Worm (Caenorhabditis elegans) whole organism, L3 larva: ENCODE results near the gene nep-21.
"Not testable (repeated sequence)": the region's sequence is repeated elsewhere in the genome, so short reads cannot be mapped to it uniquely, and the experiment has no call there.

Experiments used
- R02D3.7 ChIP-seq: fragments of 150-350 bp; optimal IDR thresholded peaks from 2 replicates; lab custom pipeline; 2014; ENCODE audit warnings: missing biosample characterization, missing genetic modification characterization
- ZK546.5 ChIP-seq: sonication (generic microtip); optimal IDR thresholded peaks from 2 replicates; lab custom pipeline; 2017; ENCODE audit warnings: missing biosample characterization, missing genetic modification characterization
- aly-2 ChIP-seq: fragments of 150-350 bp; optimal IDR thresholded peaks from 2 replicates; lab custom pipeline; 2014; ENCODE audit warnings: missing biosample characterization, missing genetic modification characterization
- ama-1 ChIP-seq: fragments of 150-350 bp; optimal IDR thresholded peaks from 2 replicates; lab custom pipeline; 2018
- ceh-16 ChIP-seq: sonication (generic microtip); optimal IDR thresholded peaks from 2 replicates; lab custom pipeline; 2017; ENCODE audit warnings: missing biosample characterization, missing genetic modification characterization
- ceh-82 ChIP-seq: fragments of 150-350 bp; optimal IDR thresholded peaks from 2 replicates; lab custom pipeline; 2014; ENCODE audit warnings: missing biosample characterization, missing genetic modification characterization
- ceh-9 ChIP-seq: sonication (generic microtip); optimal IDR thresholded peaks from 2 replicates; lab custom pipeline; 2018; ENCODE audit warnings: missing biosample characterization, missing genetic modification characterization
- egl-27 ChIP-seq: sonication (generic microtip); optimal IDR thresholded peaks from 4 replicates; lab custom pipeline; 2017; ENCODE audit warnings: missing biosample characterization, missing genetic modification reagents, missing genetic modification characterization
- egl-5 ChIP-seq: fragments of 150-350 bp; optimal IDR thresholded peaks from 2 replicates; lab custom pipeline; 2017; ENCODE audit warnings: missing biosample characterization, missing genetic modification reagents, missing genetic modification characterization, inconsistent platforms
- elt-1 ChIP-seq: fragments of 150-350 bp; optimal IDR thresholded peaks from 2 replicates; lab custom pipeline; 2014; ENCODE audit warnings: missing biosample characterization, missing genetic modification characterization
- elt-2 ChIP-seq: sonication (generic microtip); optimal IDR thresholded peaks from 2 replicates; lab custom pipeline; 2016; ENCODE audit warnings: missing genetic modification reagents, mild to moderate bottlenecking, missing genetic modification characterization, missing compliant biosample characterization
- elt-3 ChIP-seq, 3 experiments: fragments of 150-350 bp in 1 of 3; sonication (generic microtip) in 2 of 3; optimal IDR thresholded peaks; 2 replicates in 2 of 3; 4 replicates in 1 of 3; lab custom pipeline; 2014 to 2017; ENCODE audit warnings: missing biosample characterization in 3 of 3, missing genetic modification characterization in 3 of 3
- eor-1 ChIP-seq, 2 experiments: fragments of 150-350 bp; optimal IDR thresholded peaks; 2 replicates each; lab custom pipeline; 2014 to 2018; ENCODE audit warnings: missing biosample characterization in 2 of 2, missing genetic modification characterization in 2 of 2
- fkh-10 ChIP-seq: sonication (generic microtip); optimal IDR thresholded peaks from 2 replicates; lab custom pipeline; 2017; ENCODE audit warnings: missing biosample characterization, missing genetic modification reagents, missing genetic modification characterization
- hmg-11 ChIP-seq: sonication (generic microtip); optimal IDR thresholded peaks from 2 replicates; lab custom pipeline; 2016; ENCODE audit warnings: missing genetic modification characterization, missing compliant biosample characterization
- lin-15B ChIP-seq: fragments of 150-350 bp; optimal IDR thresholded peaks from 2 replicates; lab custom pipeline; 2014; ENCODE audit warnings: missing biosample characterization, missing genetic modification characterization
- lin-39 ChIP-seq: fragments of 150-350 bp; optimal IDR thresholded peaks from 2 replicates; lab custom pipeline; 2018; ENCODE audit warnings: missing biosample characterization, missing genetic modification reagents, missing genetic modification characterization
- nfya-1 ChIP-seq: sonication (generic microtip); optimal IDR thresholded peaks from 2 replicates; lab custom pipeline; 2017; ENCODE audit warnings: missing genetic modification characterization, mild to moderate bottlenecking, missing compliant biosample characterization, antibody characterized with exemption, moderate library complexity; ENCODE audit not compliant: insufficient read depth
- nhr-11 ChIP-seq: fragments of 150-350 bp; optimal IDR thresholded peaks from 2 replicates; lab custom pipeline; 2014; ENCODE audit warnings: missing biosample characterization, missing genetic modification characterization
- nhr-23 ChIP-seq: fragments of 150-350 bp; optimal IDR thresholded peaks from 2 replicates; lab custom pipeline; 2014; ENCODE audit warnings: missing biosample characterization, missing genetic modification reagents, missing genetic modification characterization
- nhr-237 ChIP-seq: fragments of 150-350 bp; optimal IDR thresholded peaks from 2 replicates; lab custom pipeline; 2014; ENCODE audit warnings: missing biosample characterization, missing genetic modification characterization
- nhr-25 ChIP-seq: sonication (generic microtip); optimal IDR thresholded peaks from 2 replicates; lab custom pipeline; 2017; ENCODE audit warnings: missing biosample characterization, missing genetic modification characterization
- nhr-28 ChIP-seq: fragments of 150-350 bp; optimal IDR thresholded peaks from 2 replicates; lab custom pipeline; 2014; ENCODE audit warnings: missing biosample characterization, missing genetic modification characterization
- nhr-43 ChIP-seq: sonication (generic microtip); optimal IDR thresholded peaks from 2 replicates; lab custom pipeline; 2016; ENCODE audit warnings: mild to moderate bottlenecking, missing genetic modification characterization, missing compliant biosample characterization; ENCODE audit not compliant: poor library complexity, severe bottlenecking
- nhr-67 ChIP-seq: fragments of 150-350 bp; optimal IDR thresholded peaks from 2 replicates; lab custom pipeline; 2014; ENCODE audit warnings: missing biosample characterization, missing genetic modification characterization
- nhr-76 ChIP-seq: fragments of 150-350 bp; sonication (generic microtip); optimal IDR thresholded peaks from 5 replicates; lab custom pipeline; 2014; ENCODE audit warnings: missing biosample characterization, missing genetic modification characterization
- nhr-77 ChIP-seq: fragments of 150-350 bp; optimal IDR thresholded peaks from 2 replicates; lab custom pipeline; 2014; ENCODE audit warnings: missing biosample characterization, missing genetic modification characterization
- pha-4 ChIP-seq: fragments of 150-350 bp; optimal IDR thresholded peaks from 2 replicates; lab custom pipeline; 2014; ENCODE audit warnings: missing biosample characterization, missing genetic modification reagents, missing genetic modification characterization
- pqm-1 ChIP-seq: fragments of 150-350 bp; optimal IDR thresholded peaks from 2 replicates; lab custom pipeline; 2017; ENCODE audit warnings: missing biosample characterization, missing genetic modification characterization, inconsistent platforms
- skn-1 ChIP-seq: fragments of 150-350 bp; optimal IDR thresholded peaks from 2 replicates; lab custom pipeline; 2014; ENCODE audit warnings: missing biosample characterization, missing genetic modification characterization
- snpc-4 ChIP-seq: fragments of 150-350 bp; optimal IDR thresholded peaks from 2 replicates; lab custom pipeline; 2014; ENCODE audit warnings: missing biosample characterization, missing genetic modification characterization
- ztf-11 ChIP-seq: fragments of 150-350 bp; optimal IDR thresholded peaks from 2 replicates; lab custom pipeline; 2014; ENCODE audit warnings: missing biosample characterization, missing genetic modification characterization

nep-21 gene

ce11 chrV:14226373-14226772 lies at the start of gene nep-21:
Gene nep-21 (minus strand): TSS chrV:14226473.
- no peak for TF ChIP-seq elt-2 (tag; lab: Kevin White, UChicago)
- TF ChIP-seq, all 47 proteins: peak for 0

ce11 chrV:14274268-14274667 lies 48.0 kb upstream of the nep-21 start, which contains the start of gene F40G12.7:
Gene F40G12.7 (plus strand): TSS chrV:14274568.
- not testable (repeated sequence) for TF ChIP-seq lin-15B (tag; lab: Kevin White, UChicago); elt-1; nhr-43 (tag; lab: Kevin White, UChicago)

- TF ChIP-seq ceh-82 (tag; lab: Kevin White, UChicago) (no peak), nhr-77 (no peak), pqm-1 (no peak)
Measured at ce11 chrV:14273019-14273418, 46.7 kb upstream of the nep-21 start, which contains the start of gene F40G12.6. Gene F40G12.6 (minus strand): TSS chrV:14273119.

- TF ChIP-seq ceh-82 (tag; lab: Kevin White, UChicago) (no peak), nhr-76 (tag; lab: Kevin White, UChicago) (no peak), aly-2 (tag; lab: Kevin White, UChicago) (no peak), ZK546.5 (tag; lab: Kevin White, UChicago) (no peak), fkh-10 (no peak), ama-1 (lab: Kevin White, UChicago) (no peak), ztf-11 (no peak), egl-27 (no peak), nhr-77 (no peak), nhr-25 (tag; lab: Kevin White, UChicago) (no peak), nhr-237 (tag; lab: Kevin White, UChicago) (no peak), skn-1 (tag; lab: Kevin White, UChicago) (no peak)
Measured at ce11 chrV:14270729-14271128, 44.5 kb upstream of the nep-21 start, which contains the start of gene F40G12.5. Gene F40G12.5 (minus strand): TSS chrV:14270829.

- TF ChIP-seq elt-3 (tag; optimal IDR thresholded peaks at IDR 0.05; lab: Kevin White, UChicago): no peak
- TF ChIP-seq ceh-9 (tag; lab: Kevin White, UChicago): no peak
- TF ChIP-seq nhr-11: no peak
- no peak for TF ChIP-seq egl-5 (tag; lab: Kevin White, UChicago)
- TF ChIP-seq snpc-4 (tag; lab: Kevin White, UChicago): no peak
- no peak for TF ChIP-seq nhr-28 (tag; lab: Kevin White, UChicago)
- no peak for TF ChIP-seq fkh-10
- no peak for TF ChIP-seq R02D3.7 (tag; lab: Kevin White, UChicago)
- no peak for TF ChIP-seq lin-15B (tag; lab: Kevin White, UChicago)
Measured at ce11 chrV:14268616-14269015, 42.3 kb upstream of the nep-21 start, which contains the start of gene F40G12.4. Gene F40G12.4 (minus strand): TSS chrV:14268716.

- TF ChIP-seq lin-39 (tag; lab: Kevin White, UChicago) (no peak), snpc-4 (tag; lab: Kevin White, UChicago) (peak; percentile 1)
Measured at ce11 chrV:14267326-14267942, 41.2 kb upstream of the nep-21 start.

- TF ChIP-seq elt-2 (tag; lab: Kevin White, UChicago) (no peak), lin-39 (tag; lab: Kevin White, UChicago) (no peak), nhr-67 (no peak), ceh-16 (no peak), hmg-11 (tag; lab: Kevin White, UChicago) (no peak), nhr-77 (no peak), skn-1 (tag; lab: Kevin White, UChicago) (no peak), eor-1 (tag; optimal IDR thresholded peaks at IDR 0.05; lab: Kevin White, UChicago) (no peak), snpc-4 (tag; lab: Kevin White, UChicago) (no peak), nhr-11 (no peak), nfya-1 (no peak), elt-3 (tag; optimal IDR thresholded peaks at IDR 0.05; lab: Kevin White, UChicago) (no peak), nhr-23 (no peak), ama-1 (lab: Kevin White, UChicago) (no peak), nhr-237 (tag; lab: Kevin White, UChicago) (no peak), pha-4 (tag; lab: Kevin White, UChicago) (no peak)
Measured at ce11 chrV:14260831-14261230, 34.6 kb upstream of the nep-21 start, which contains the start of gene F40G12.2. Gene F40G12.2 (minus strand): TSS chrV:14260931.
